Fruit fly (Drosophila melanogaster) whole organism, embryonic: ENCODE measurements around the gene CG42395.

Experiments used
- Abd-B ChIP-seq: fragments of 200-800 bp; sonication (Bioruptor generic); optimal IDR thresholded peaks from 2 replicates; lab custom pipeline; 2018; ENCODE audit warnings: missing biosample characterization, mild to moderate bottlenecking, missing genetic modification characterization, moderate library complexity
- Antp ChIP-seq: fragments of 200-800 bp; sonication (Bioruptor generic); optimal IDR thresholded peaks from 3 replicates; lab custom pipeline; 2016; ENCODE audit warnings: missing biosample characterization, missing genetic modification characterization
- Asciz ChIP-seq: fragments of 200-800 bp; sonication (Bioruptor generic); optimal IDR thresholded peaks from 2 replicates; lab custom pipeline; 2017; ENCODE audit warnings: missing biosample characterization, mild to moderate bottlenecking, missing genetic modification characterization, missing genetic modification reagents
- CG10274 ChIP-seq: fragments of 200-800 bp; sonication (Bioruptor generic); optimal IDR thresholded peaks from 3 replicates; lab custom pipeline; 2017; ENCODE audit warnings: missing biosample characterization, mild to moderate bottlenecking, missing genetic modification characterization
- CG12391 ChIP-seq: fragments of 200-800 bp; sonication (Bioruptor generic); optimal IDR thresholded peaks from 3 replicates; lab custom pipeline; 2018; ENCODE audit warnings: missing biosample characterization, mild to moderate bottlenecking, missing genetic modification characterization, moderate library complexity
- CG12769 ChIP-seq: fragments of 200-800 bp; sonication (Bioruptor generic); optimal IDR thresholded peaks from 2 replicates; lab custom pipeline; 2019; ENCODE audit warnings: missing biosample characterization, mild to moderate bottlenecking, missing genetic modification characterization, moderate library complexity
- CG13123 ChIP-seq: fragments of 200-800 bp; sonication (Bioruptor generic); optimal IDR thresholded peaks from 2 replicates; lab custom pipeline; 2016; ENCODE audit warnings: missing biosample characterization, missing genetic modification characterization
- CG14014 ChIP-seq: fragments of 200-800 bp; sonication (Bioruptor generic); IDR thresholded peaks from 2 replicates; pipeline ENCODE4 v1.3.6; 2022; ENCODE audit warnings: missing biosample characterization, missing genetic modification characterization
- CG15514 ChIP-seq: fragments of 200-800 bp; sonication (Bioruptor generic); optimal IDR thresholded peaks from 3 replicates; lab custom pipeline; 2017; ENCODE audit warnings: missing biosample characterization, missing genetic modification characterization, mild to moderate bottlenecking, moderate library complexity, missing genetic modification reagents
- CG16863 ChIP-seq: fragments of 200-800 bp; sonication (Bioruptor generic); optimal IDR thresholded peaks from 3 replicates; lab custom pipeline; 2016; ENCODE audit warnings: missing biosample characterization, missing genetic modification characterization
- CG17912 ChIP-seq: fragments of 200-800 bp; sonication (Bioruptor generic); optimal IDR thresholded peaks from 2 replicates; lab custom pipeline; 2018; ENCODE audit warnings: missing biosample characterization, mild to moderate bottlenecking, missing genetic modification characterization
- CG18619 ChIP-seq: fragments of 200-800 bp; sonication (Bioruptor generic); optimal IDR thresholded peaks from 3 replicates; lab custom pipeline; 2017; ENCODE audit warnings: missing biosample characterization, mild to moderate bottlenecking, missing genetic modification characterization
- CG18764 ChIP-seq: fragments of 200-800 bp; sonication (Bioruptor generic); optimal IDR thresholded peaks from 3 replicates; lab custom pipeline; 2016; ENCODE audit warnings: missing biosample characterization, missing genetic modification characterization
- CG2116 ChIP-seq: fragments of 200-800 bp; sonication (Bioruptor generic); optimal IDR thresholded peaks from 3 replicates; lab custom pipeline; 2018; ENCODE audit warnings: missing biosample characterization, mild to moderate bottlenecking, missing genetic modification characterization
- CG2120 ChIP-seq: fragments of 200-800 bp; sonication (Bioruptor generic); optimal IDR thresholded peaks from 3 replicates; lab custom pipeline; 2016; ENCODE audit warnings: missing biosample characterization, missing genetic modification characterization
- CG2199 ChIP-seq: fragments of 200-800 bp; sonication (Bioruptor generic); IDR thresholded peaks from 3 replicates; pipeline ENCODE4 v1.3.6; 2022; ENCODE audit warnings: missing biosample characterization, missing genetic modification characterization
- CG30403 ChIP-seq: fragments of 200-800 bp; sonication (Bioruptor generic); optimal IDR thresholded peaks from 3 replicates; lab custom pipeline; 2016; ENCODE audit warnings: missing biosample characterization, missing genetic modification characterization
- CG31224 ChIP-seq: fragments of 200-800 bp; sonication (Bioruptor generic); IDR thresholded peaks from 2 replicates; pipeline ENCODE4 v1.3.6; 2022; ENCODE audit warnings: missing biosample characterization, missing genetic modification characterization
- CG33557 ChIP-seq: fragments of 200-800 bp; sonication (Bioruptor generic); optimal IDR thresholded peaks from 2 replicates; lab custom pipeline; 2019; ENCODE audit warnings: missing biosample characterization, mild to moderate bottlenecking, missing genetic modification characterization, moderate library complexity
- CG6254 ChIP-seq: fragments of 200-800 bp; sonication (Bioruptor generic); optimal IDR thresholded peaks from 3 replicates; lab custom pipeline; 2017; ENCODE audit warnings: mild to moderate bottlenecking, missing biosample characterization, missing genetic modification reagents, missing genetic modification characterization
- Deaf1 ChIP-seq: fragments of 200-800 bp; optimal IDR thresholded peaks from 3 replicates; lab custom pipeline; 2019; ENCODE audit warnings: missing biosample characterization, mild to moderate bottlenecking, missing genetic modification characterization, moderate library complexity
- Dll ChIP-seq: fragments of 200-800 bp; sonication (Bioruptor generic); IDR thresholded peaks from 4 replicates; pipeline ENCODE4 v1.3.6; 2022; ENCODE audit warnings: missing biosample characterization, missing genetic modification characterization; ENCODE audit not compliant: partially characterized antibody
- E2f1 ChIP-seq: fragments of 200-800 bp; sonication (Bioruptor generic); IDR thresholded peaks from 2 replicates; pipeline ENCODE4 v1.3.6; 2022; ENCODE audit warnings: missing biosample characterization, missing genetic modification characterization
- Gug ChIP-seq: fragments of 200-800 bp; sonication (Bioruptor generic); IDR thresholded peaks from 4 replicates; pipeline ENCODE4 v1.3.6; 2022; ENCODE audit warnings: missing biosample characterization, missing genetic modification characterization
- Hey ChIP-seq: fragments of 200-800 bp; sonication (Bioruptor generic); optimal IDR thresholded peaks from 3 replicates; lab custom pipeline; 2018; ENCODE audit warnings: missing biosample characterization, mild to moderate bottlenecking, missing genetic modification characterization
- Hmr ChIP-seq: fragments of 200-800 bp; sonication (Bioruptor generic); optimal IDR thresholded peaks from 3 replicates; lab custom pipeline; 2017; ENCODE audit warnings: mild to moderate bottlenecking, missing biosample characterization, missing genetic modification reagents, missing genetic modification characterization
- Hr78 ChIP-seq, 2 experiments: fragments of 200-800 bp in 1 of 2; fragments of >200 bp in 1 of 2; sonication (Bioruptor generic) in 1 of 2; optimal IDR thresholded peaks; 2 replicates each; lab custom pipeline; 2017 to 2019; ENCODE audit warnings: missing biosample characterization in 2 of 2, missing genetic modification characterization in 2 of 2, mild to moderate bottlenecking in 1 of 2, moderate library complexity in 1 of 2
- Jarid2 ChIP-seq: fragments of 200-800 bp; sonication (Bioruptor generic); optimal IDR thresholded peaks from 3 replicates; lab custom pipeline; 2017; ENCODE audit warnings: mild to moderate bottlenecking, missing biosample characterization, missing genetic modification reagents, missing genetic modification characterization
- MESR4 ChIP-seq: fragments of 200-800 bp; sonication (Bioruptor generic); optimal IDR thresholded peaks from 2 replicates; lab custom pipeline; 2018; ENCODE audit warnings: missing biosample characterization, mild to moderate bottlenecking, missing genetic modification characterization, moderate library complexity
- Tbp ChIP-seq: fragments of >200 bp; optimal IDR thresholded peaks from 2 replicates; lab custom pipeline; 2018; ENCODE audit warnings: missing biosample characterization, missing genetic modification characterization
- chif ChIP-seq, 2 experiments: fragments of 200-800 bp; sonication (Bioruptor generic); optimal IDR thresholded peaks; 3 replicates each; lab custom pipeline; 2016; ENCODE audit warnings: missing biosample characterization in 2 of 2, missing genetic modification characterization in 2 of 2
- dm ChIP-seq: fragments of 200-800 bp; sonication (Bioruptor generic); optimal IDR thresholded peaks from 3 replicates; lab custom pipeline; 2016; ENCODE audit warnings: missing biosample characterization, missing genetic modification characterization
- dmrt11E ChIP-seq: fragments of 200-800 bp; sonication (Bioruptor generic); optimal IDR thresholded peaks from 3 replicates; lab custom pipeline; 2018; ENCODE audit warnings: missing biosample characterization, mild to moderate bottlenecking, missing genetic modification characterization, moderate library complexity
- fd64A ChIP-seq: fragments of 200-800 bp; sonication (Bioruptor generic); optimal IDR thresholded peaks from 3 replicates; lab custom pipeline; 2018; ENCODE audit warnings: missing biosample characterization, mild to moderate bottlenecking, missing genetic modification characterization
- gfzf ChIP-seq: fragments of 200-800 bp; sonication (Bioruptor generic); optimal IDR thresholded peaks from 2 replicates; lab custom pipeline; 2016; ENCODE audit warnings: missing biosample characterization, mild to moderate bottlenecking, missing genetic modification characterization, moderate library complexity
- hkb ChIP-seq, 2 experiments: fragments of 200-800 bp in 1 of 2; fragments of >200 bp in 1 of 2; sonication (Bioruptor generic) in 1 of 2; IDR thresholded peaks in 1 of 2; optimal IDR thresholded peaks in 1 of 2; 2 replicates each; pipeline versions ENCODE4 v1.3.6 to Lab custom; 2017 to 2022; ENCODE audit warnings: missing biosample characterization in 1 of 2, missing genetic modification characterization in 1 of 2
- ind ChIP-seq: fragments of 200-800 bp; sonication (Bioruptor generic); optimal IDR thresholded peaks from 3 replicates; lab custom pipeline; 2016; ENCODE audit warnings: missing biosample characterization, missing genetic modification characterization
- kni ChIP-seq: fragments of 200-800 bp; sonication (Bioruptor generic); optimal IDR thresholded peaks from 3 replicates; lab custom pipeline; 2017; ENCODE audit warnings: mild to moderate bottlenecking, missing biosample characterization, missing genetic modification reagents, missing genetic modification characterization
- lbe ChIP-seq: fragments of 200-800 bp; sonication (Bioruptor generic); optimal IDR thresholded peaks from 2 replicates; lab custom pipeline; 2016; ENCODE audit warnings: missing biosample characterization, mild to moderate bottlenecking, missing genetic modification characterization
- lilli ChIP-seq: fragments of 200-800 bp; sonication (Bioruptor generic); optimal IDR thresholded peaks from 3 replicates; lab custom pipeline; 2016; ENCODE audit warnings: missing biosample characterization, missing genetic modification characterization
- pho ChIP-seq: fragments of 200-800 bp; sonication (Bioruptor generic); optimal IDR thresholded peaks from 2 replicates; lab custom pipeline; 2016; ENCODE audit warnings: missing biosample characterization, missing genetic modification characterization
- pita ChIP-seq: fragments of 200-800 bp; sonication (Bioruptor generic); optimal IDR thresholded peaks from 2 replicates; lab custom pipeline; 2017; ENCODE audit warnings: missing biosample characterization, mild to moderate bottlenecking, missing genetic modification characterization
- pnt ChIP-seq: fragments of 200-800 bp; sonication (Bioruptor generic); optimal IDR thresholded peaks from 3 replicates; lab custom pipeline; 2016; ENCODE audit warnings: missing biosample characterization, missing genetic modification characterization
- pros ChIP-seq: fragments of 200-800 bp; sonication (Bioruptor generic); optimal IDR thresholded peaks from 3 replicates; lab custom pipeline; 2019; ENCODE audit warnings: missing biosample characterization, mild to moderate bottlenecking, missing genetic modification characterization, moderate library complexity
- pum ChIP-seq: fragments of 200-800 bp; sonication (Bioruptor generic); optimal IDR thresholded peaks from 2 replicates; lab custom pipeline; 2016; ENCODE audit warnings: missing biosample characterization, missing genetic modification characterization
- ranshi ChIP-seq: fragments of 200-800 bp; sonication (Bioruptor generic); IDR thresholded peaks from 2 replicates; pipeline ENCODE4 v1.3.6; 2022; ENCODE audit warnings: missing biosample characterization, missing genetic modification characterization
- so ChIP-seq: fragments of 200-800 bp; sonication (Bioruptor generic); IDR thresholded peaks from 3 replicates; pipeline ENCODE4 v1.3.6; 2022; ENCODE audit warnings: missing biosample characterization, missing genetic modification characterization
- unpg ChIP-seq: fragments of 200-800 bp; sonication (Bioruptor generic); optimal IDR thresholded peaks from 3 replicates; lab custom pipeline; 2018; ENCODE audit warnings: missing biosample characterization, mild to moderate bottlenecking, missing genetic modification characterization, moderate library complexity

The CG42395 gene

DNA sequence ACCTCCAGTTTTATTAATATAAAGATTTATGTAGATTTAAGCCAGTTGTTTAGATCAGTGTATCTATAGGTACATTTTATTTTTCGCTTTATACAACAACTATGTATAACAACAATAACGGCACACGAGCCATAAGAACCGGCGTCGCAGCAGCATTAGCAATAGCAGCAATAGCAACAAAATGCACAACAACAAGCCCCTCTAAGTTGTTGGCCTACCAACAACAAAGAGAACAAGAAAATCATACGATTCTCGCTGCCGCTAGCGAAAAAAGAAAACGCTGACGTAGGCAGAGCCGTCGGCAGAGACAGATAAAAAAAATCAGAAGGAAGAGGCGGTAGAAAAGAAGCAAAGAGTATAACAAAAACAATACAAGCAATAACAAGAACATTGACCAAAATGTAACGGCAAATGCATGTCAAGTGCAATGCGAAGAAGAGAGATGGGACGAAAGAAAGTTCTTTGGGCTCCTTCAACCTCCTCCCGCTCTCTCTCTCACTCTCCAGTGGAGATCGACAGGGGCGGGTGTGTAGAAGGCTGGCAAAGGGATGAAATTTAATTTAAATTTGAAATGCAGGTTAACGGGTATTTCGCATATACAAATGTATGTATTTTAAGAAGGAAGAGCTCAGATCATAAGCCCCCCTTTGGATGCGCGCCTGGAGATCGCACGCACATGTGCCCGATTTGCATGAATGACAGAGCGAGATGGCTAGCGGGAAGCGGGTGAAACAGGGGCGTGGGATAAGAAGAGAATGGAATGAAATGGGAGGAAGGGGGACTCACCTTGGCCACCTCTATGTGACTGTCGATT is 2.9 kb upstream of the CG42395 start (continued):
- TF ChIP-seq dmrt11E (tag; lab: Kevin White, UChicago) (peak; percentile 99), Hey (tag; lab: Kevin White, UChicago) (peak; percentile 85), CG12769 (tag; lab: Kevin White, UChicago) (peak; percentile 99), E2f1 (GFP tag; lab: Robert Waterston, UW) (peak; percentile 98), CG12391 (peak; percentile 98), Hmr (GFP tag; lab: Kevin White, UChicago) (peak; percentile 98), MESR4 (GFP tag; lab: Kevin White, UChicago) (peak; percentile 77), lbe (GFP tag; lab: Kevin White, UChicago) (peak; percentile 98), pnt (peak; percentile 99), pros (GFP tag; lab: Kevin White, UChicago) (peak; percentile 89), CG2116 (GFP tag; lab: Kevin White, UChicago) (peak; percentile 80), CG13123 (peak; percentile 98), CG14014 (GFP tag; lab: Robert Waterston, UW) (peak; percentile 98), ranshi (GFP tag; lab: Robert Waterston, UW) (peak; percentile 99), CG30403 (GFP tag; lab: Kevin White, UChicago) (peak; percentile 98), CG18764 (peak; percentile 94), Tbp (GFP tag; lab: Kevin White, UChicago) (no peak), CG31224 (GFP tag; lab: Robert Waterston, UW) (peak; percentile 96), fd64A (peak; percentile 97), CG6254 (peak; percentile 95), CG2199 (peak; percentile 98), CG2120 (GFP tag; lab: Kevin White, UChicago) (peak; percentile 99), Abd-B (GFP tag; lab: Kevin White, UChicago) (peak; percentile 98), hkb (optimal IDR thresholded peaks at IDR 0.05; lab: Kevin White, UChicago) (no peak), hkb (GFP tag; IDR thresholded peaks at IDR 0.05; lab: Robert Waterston, UW) (peak; percentile 98), lilli (GFP tag; lab: Kevin White, UChicago) (peak; percentile 99), pho (GFP tag; lab: Kevin White, UChicago) (peak; percentile 98), Dll (GFP tag; lab: Robert Waterston, UW) (no peak), CG10274 (GFP tag; lab: Kevin White, UChicago) (peak; percentile 91), gfzf (peak; percentile 33), Asciz (GFP tag; lab: Kevin White, UChicago) (peak; percentile 95), chif (GFP tag; optimal IDR thresholded peaks at IDR 0.05; lab: Kevin White, UChicago) (peak; percentile 99), Hr78 (GFP tag; optimal IDR thresholded peaks at IDR 0.05; lab: Kevin White, UChicago) (peak in 1 of 2 experiments; percentile 91), ind (GFP tag; lab: Kevin White, UChicago) (peak; percentile 99), Deaf1 (tag; lab: Kevin White, UChicago) (peak; percentile 74), CG15514 (peak; percentile 89), pum (GFP tag; lab: Kevin White, UChicago) (peak; percentile 99), CG16863 (peak; percentile 99), so (peak; percentile 98), CG17912 (peak; percentile 58), kni (GFP tag; lab: Kevin White, UChicago) (peak; percentile 96), dm (GFP tag; lab: Kevin White, UChicago) (peak; percentile 98), Gug (GFP tag; lab: Robert Waterston, UW) (peak; percentile 99), CG33557 (peak; percentile 94), pita (GFP tag; lab: Kevin White, UChicago) (no peak), unpg (GFP tag; lab: Kevin White, UChicago) (peak; percentile 98), CG18619 (peak; percentile 98), Jarid2 (GFP tag; lab: Kevin White, UChicago) (peak; percentile 84), Antp (peak; percentile 98)
